Worm (Caenorhabditis elegans) whole organism, L3 larva: ENCODE data around the gene C16C8.22.

Experiments
- R02D3.7 ChIP-seq: fragments of 150-350 bp; optimal IDR thresholded peaks from 2 replicates; lab custom pipeline; 2014; ENCODE audit warnings: missing biosample characterization, missing genetic modification characterization
- ZK546.5 ChIP-seq: sonication (generic microtip); optimal IDR thresholded peaks from 2 replicates; lab custom pipeline; 2017; ENCODE audit warnings: missing biosample characterization, missing genetic modification characterization
- aly-2 ChIP-seq: fragments of 150-350 bp; optimal IDR thresholded peaks from 2 replicates; lab custom pipeline; 2014; ENCODE audit warnings: missing biosample characterization, missing genetic modification characterization
- ama-1 ChIP-seq: fragments of 150-350 bp; optimal IDR thresholded peaks from 2 replicates; lab custom pipeline; 2018
- ceh-16 ChIP-seq: sonication (generic microtip); optimal IDR thresholded peaks from 2 replicates; lab custom pipeline; 2017; ENCODE audit warnings: missing biosample characterization, missing genetic modification characterization
- ceh-9 ChIP-seq: sonication (generic microtip); optimal IDR thresholded peaks from 2 replicates; lab custom pipeline; 2018; ENCODE audit warnings: missing biosample characterization, missing genetic modification characterization
- daf-12 ChIP-seq: fragments of 150-350 bp; optimal IDR thresholded peaks from 2 replicates; lab custom pipeline; 2014; ENCODE audit warnings: missing biosample characterization, missing genetic modification reagents, missing genetic modification characterization
- egl-5 ChIP-seq: fragments of 150-350 bp; optimal IDR thresholded peaks from 2 replicates; lab custom pipeline; 2017; ENCODE audit warnings: missing biosample characterization, missing genetic modification reagents, missing genetic modification characterization, inconsistent platforms
- elt-2 ChIP-seq: sonication (generic microtip); optimal IDR thresholded peaks from 2 replicates; lab custom pipeline; 2016; ENCODE audit warnings: missing genetic modification reagents, mild to moderate bottlenecking, missing genetic modification characterization, missing compliant biosample characterization
- eor-1 ChIP-seq, 2 experiments: fragments of 150-350 bp; optimal IDR thresholded peaks; 2 replicates each; lab custom pipeline; 2014 to 2018; ENCODE audit warnings: missing biosample characterization in 2 of 2, missing genetic modification characterization in 2 of 2
- fkh-10 ChIP-seq: sonication (generic microtip); optimal IDR thresholded peaks from 2 replicates; lab custom pipeline; 2017; ENCODE audit warnings: missing biosample characterization, missing genetic modification reagents, missing genetic modification characterization
- fkh-2 ChIP-seq: fragments of 150-350 bp; optimal IDR thresholded peaks from 2 replicates; lab custom pipeline; 2014; ENCODE audit warnings: missing biosample characterization, missing genetic modification reagents, missing genetic modification characterization
- fos-1 ChIP-seq: fragments of 150-350 bp; optimal IDR thresholded peaks from 2 replicates; lab custom pipeline; 2014; ENCODE audit warnings: missing biosample characterization, missing genetic modification characterization
- hmg-11 ChIP-seq: sonication (generic microtip); optimal IDR thresholded peaks from 2 replicates; lab custom pipeline; 2016; ENCODE audit warnings: missing genetic modification characterization, missing compliant biosample characterization
- lin-39 ChIP-seq: fragments of 150-350 bp; optimal IDR thresholded peaks from 2 replicates; lab custom pipeline; 2018; ENCODE audit warnings: missing biosample characterization, missing genetic modification reagents, missing genetic modification characterization
- lsy-12 ChIP-seq: sonication (generic microtip); optimal IDR thresholded peaks from 2 replicates; lab custom pipeline; 2016; ENCODE audit warnings: mild to moderate bottlenecking, missing genetic modification characterization, missing compliant biosample characterization
- mdl-1 ChIP-seq: fragments of 150-350 bp; optimal IDR thresholded peaks from 2 replicates; lab custom pipeline; 2014; ENCODE audit warnings: missing biosample characterization, missing genetic modification characterization
- nfya-1 ChIP-seq: sonication (generic microtip); optimal IDR thresholded peaks from 2 replicates; lab custom pipeline; 2017; ENCODE audit warnings: missing genetic modification characterization, mild to moderate bottlenecking, missing compliant biosample characterization, antibody characterized with exemption, moderate library complexity; ENCODE audit not compliant: insufficient read depth
- nhr-11 ChIP-seq: fragments of 150-350 bp; optimal IDR thresholded peaks from 2 replicates; lab custom pipeline; 2014; ENCODE audit warnings: missing biosample characterization, missing genetic modification characterization
- nhr-23 ChIP-seq: fragments of 150-350 bp; optimal IDR thresholded peaks from 2 replicates; lab custom pipeline; 2014; ENCODE audit warnings: missing biosample characterization, missing genetic modification reagents, missing genetic modification characterization
- nhr-237 ChIP-seq: fragments of 150-350 bp; optimal IDR thresholded peaks from 2 replicates; lab custom pipeline; 2014; ENCODE audit warnings: missing biosample characterization, missing genetic modification characterization
- nhr-43 ChIP-seq: sonication (generic microtip); optimal IDR thresholded peaks from 2 replicates; lab custom pipeline; 2016; ENCODE audit warnings: mild to moderate bottlenecking, missing genetic modification characterization, missing compliant biosample characterization; ENCODE audit not compliant: poor library complexity, severe bottlenecking
- nhr-67 ChIP-seq: fragments of 150-350 bp; optimal IDR thresholded peaks from 2 replicates; lab custom pipeline; 2014; ENCODE audit warnings: missing biosample characterization, missing genetic modification characterization
- nhr-76 ChIP-seq: fragments of 150-350 bp; sonication (generic microtip); optimal IDR thresholded peaks from 5 replicates; lab custom pipeline; 2014; ENCODE audit warnings: missing biosample characterization, missing genetic modification characterization
- pha-4 ChIP-seq: fragments of 150-350 bp; optimal IDR thresholded peaks from 2 replicates; lab custom pipeline; 2014; ENCODE audit warnings: missing biosample characterization, missing genetic modification reagents, missing genetic modification characterization
- pqm-1 ChIP-seq: fragments of 150-350 bp; optimal IDR thresholded peaks from 2 replicates; lab custom pipeline; 2017; ENCODE audit warnings: missing biosample characterization, missing genetic modification characterization, inconsistent platforms
- sea-2 ChIP-seq: fragments of 150-350 bp; sonication (generic microtip); optimal IDR thresholded peaks from 4 replicates; lab custom pipeline; 2014; ENCODE audit warnings: missing biosample characterization, missing genetic modification reagents, missing genetic modification characterization
- skn-1 ChIP-seq: fragments of 150-350 bp; optimal IDR thresholded peaks from 2 replicates; lab custom pipeline; 2014; ENCODE audit warnings: missing biosample characterization, missing genetic modification characterization
- snpc-4 ChIP-seq: fragments of 150-350 bp; optimal IDR thresholded peaks from 2 replicates; lab custom pipeline; 2014; ENCODE audit warnings: missing biosample characterization, missing genetic modification characterization
- zag-1 ChIP-seq: fragments of 150-350 bp; optimal IDR thresholded peaks from 2 replicates; lab custom pipeline; 2014; ENCODE audit warnings: missing biosample characterization, missing genetic modification characterization
- ztf-11 ChIP-seq: fragments of 150-350 bp; optimal IDR thresholded peaks from 2 replicates; lab custom pipeline; 2014; ENCODE audit warnings: missing biosample characterization, missing genetic modification characterization
- ztf-4 ChIP-seq: fragments of 150-350 bp; optimal IDR thresholded peaks from 2 replicates; lab custom pipeline; 2014; ENCODE audit warnings: missing biosample characterization, missing genetic modification characterization

Gene C16C8.22

DNA sequence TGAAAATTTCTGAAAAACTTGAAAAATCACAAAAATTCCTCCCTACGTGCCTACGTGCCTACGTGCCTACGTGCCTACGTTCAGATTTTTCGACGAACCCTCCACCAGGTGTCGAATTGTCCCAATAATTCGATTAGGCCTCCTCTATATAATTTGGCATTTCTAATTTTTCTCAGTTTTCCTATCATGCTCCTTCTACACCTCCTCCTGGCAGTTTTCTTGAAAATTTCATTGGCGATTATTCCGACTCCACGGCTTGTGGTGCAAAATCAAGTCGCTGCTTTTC is 2.5 kb downstream of the C16C8.22 start, which contains the start of gene C16C8.17:
C16C8.17 (plus strand) TSS at position 187 of the 286 bp plus-strand sequence.
- TF ChIP-seq snpc-4 (tag; lab: Kevin White, UChicago) (no peak), ceh-16 (tag; lab: Kevin White, UChicago) (no peak), ztf-11 (no peak), aly-2 (tag; lab: Kevin White, UChicago) (no peak), fos-1 (no peak), nhr-23 (tag; lab: Kevin White, UChicago) (no peak), R02D3.7 (tag; lab: Kevin White, UChicago) (no peak), eor-1 (tag; optimal IDR thresholded peaks at IDR 0.05; lab: Kevin White, UChicago) (no peak), pha-4 (no peak), lin-39 (no peak), fkh-10 (GFP tag; lab: Kevin White, UChicago) (no peak)

- TF ChIP-seq elt-2 (tag; lab: Kevin White, UChicago) (peak; percentile 89), snpc-4 (tag; lab: Kevin White, UChicago) (peak; percentile 57), fos-1 (no peak), pqm-1 (peak; percentile 57), lsy-12 (tag; lab: Kevin White, UChicago) (no peak)
- TF ChIP-seq, all 47 proteins: peak for 3
Measured at ce11 chrII:3439842-3440640, 3.0 kb downstream of the C16C8.22 start.

- TF ChIP-seq nfya-1 (tag; lab: Kevin White, UChicago) (peak; percentile 15), daf-12 (tag; lab: Kevin White, UChicago) (no peak), elt-2 (tag; lab: Kevin White, UChicago) (peak; percentile 96), pqm-1 (peak; percentile 69), nhr-76 (tag; lab: Kevin White, UChicago) (no peak), lin-39 (peak; percentile 56)
- TF ChIP-seq, all 47 proteins: peak for 4
Measured at ce11 chrII:3439244-3439698, 3.8 kb downstream of the C16C8.22 start.

DNA sequence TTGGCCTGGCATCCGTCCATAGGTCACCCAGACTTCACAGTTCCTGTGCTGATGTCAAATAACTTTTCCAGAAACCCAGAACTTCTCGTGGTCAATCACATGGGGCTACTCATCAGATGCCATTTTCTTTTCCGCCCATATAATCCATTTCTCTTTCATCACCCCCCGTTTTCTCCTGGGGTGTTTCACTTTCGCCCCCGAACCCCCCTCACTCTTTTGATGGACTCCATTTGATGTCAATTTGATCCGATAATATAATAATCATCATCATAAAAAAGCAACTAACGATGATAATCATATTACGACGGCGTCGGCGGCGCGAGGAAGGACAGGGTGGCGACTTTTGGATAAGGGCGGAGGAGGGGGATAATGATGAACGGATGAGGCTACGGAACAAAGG is 4.8 kb downstream of the C16C8.22 start:
- no peak for TF ChIP-seq ztf-4
- no peak for TF ChIP-seq skn-1 (tag; lab: Kevin White, UChicago)
- TF ChIP-seq nhr-237 (tag; lab: Kevin White, UChicago): no peak
- TF ChIP-seq fos-1: no peak

ce11 chrII:3437393-3437792 is 5.7 kb downstream of the C16C8.22 start:
- no peak for TF ChIP-seq mdl-1 (tag; lab: Kevin White, UChicago)
- TF ChIP-seq lin-39: no peak
- no peak for TF ChIP-seq nhr-237 (tag; lab: Kevin White, UChicago)
- TF ChIP-seq egl-5 (tag; lab: Kevin White, UChicago): no peak
- no peak for TF ChIP-seq hmg-11
- TF ChIP-seq snpc-4 (tag; lab: Kevin White, UChicago): no peak
- no peak for TF ChIP-seq ceh-16 (tag; lab: Kevin White, UChicago)
- no peak for TF ChIP-seq nhr-11 (tag; lab: Kevin White, UChicago)
- TF ChIP-seq elt-2 (tag; lab: Kevin White, UChicago): no peak
- no peak for TF ChIP-seq pqm-1
- no peak for TF ChIP-seq nhr-67 (tag; lab: Kevin White, UChicago)
- TF ChIP-seq sea-2: no peak
- TF ChIP-seq pha-4: no peak
- TF ChIP-seq ceh-9 (tag; lab: Kevin White, UChicago): no peak
- TF ChIP-seq nhr-43 (tag; lab: Kevin White, UChicago): no peak
- TF ChIP-seq zag-1 (tag; lab: Kevin White, UChicago): no peak
- TF ChIP-seq fkh-2: no peak

DNA sequence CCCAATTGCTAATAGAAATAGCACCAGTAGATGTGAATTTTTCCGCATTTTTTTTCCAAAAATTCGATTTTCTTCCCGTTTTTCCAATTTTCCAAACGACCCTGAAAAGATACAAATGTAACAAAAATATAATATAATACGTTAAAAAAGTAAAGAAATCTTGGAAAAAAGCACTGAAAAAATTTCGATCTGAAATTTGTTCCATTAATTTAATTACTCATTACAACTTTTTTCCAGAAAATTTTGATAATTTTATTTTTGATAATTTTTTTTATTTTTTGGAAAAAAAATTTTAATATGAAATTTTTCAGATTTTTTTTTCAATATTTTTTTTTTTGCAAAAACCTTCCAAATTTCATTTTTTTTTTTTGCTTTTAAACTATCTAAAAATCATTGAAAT is 6.6 kb downstream of the C16C8.22 start, which contains the start of gene skpo-2:
skpo-2 (minus strand) TSS at position 101 of the 400 bp plus-strand sequence.
- TF ChIP-seq ztf-4 (no peak), ama-1 (lab: Kevin White, UChicago) (no peak), sea-2 (no peak), ZK546.5 (tag; lab: Kevin White, UChicago) (no peak), skn-1 (tag; lab: Kevin White, UChicago) (no peak)
